Worm (Caenorhabditis elegans) whole organism, late embryonic: ENCODE results near the gene F01D5.5.

Source experiments
- F13H6.1 ChIP-seq: sonication (generic microtip); optimal IDR thresholded peaks from 2 replicates; lab custom pipeline; 2016; ENCODE audit warnings: missing genetic modification characterization, missing compliant biosample characterization
- K02D7.2 ChIP-seq: sonication (generic microtip); optimal IDR thresholded peaks from 2 replicates; lab custom pipeline; 2017; ENCODE audit warnings: mild to moderate bottlenecking, missing genetic modification characterization, missing compliant biosample characterization
- K09A11.1 ChIP-seq: sonication (generic microtip); optimal IDR thresholded peaks from 2 replicates; lab custom pipeline; 2017; ENCODE audit warnings: antibody characterized with exemption, mild to moderate bottlenecking, missing genetic modification characterization, missing compliant biosample characterization; ENCODE audit not compliant: insufficient read depth
- ahr-1 ChIP-seq: sonication (generic microtip); optimal IDR thresholded peaks from 2 replicates; lab custom pipeline; 2016; ENCODE audit warnings: missing genetic modification characterization, missing compliant biosample characterization
- ama-1 ChIP-seq: fragments of 150-350 bp; optimal IDR thresholded peaks from 2 replicates; lab custom pipeline; 2014
- ceh-19 ChIP-seq: fragments of 200-800 bp; sonication (Bioruptor generic); optimal IDR thresholded peaks from 2 replicates; lab custom pipeline; 2018; ENCODE audit warnings: mild to moderate bottlenecking, missing genetic modification characterization, missing compliant biosample characterization
- ceh-24 ChIP-seq: sonication (generic microtip); optimal IDR thresholded peaks from 2 replicates; lab custom pipeline; 2016; ENCODE audit warnings: mild to moderate bottlenecking, missing genetic modification characterization, missing compliant biosample characterization
- ceh-30 ChIP-seq: fragments of 150-350 bp; optimal IDR thresholded peaks from 2 replicates; lab custom pipeline; 2014; ENCODE audit warnings: missing biosample characterization, missing genetic modification characterization
- ceh-48 ChIP-seq: sonication (generic microtip); optimal IDR thresholded peaks from 2 replicates; lab custom pipeline; 2016; ENCODE audit warnings: missing genetic modification characterization, inconsistent platforms, missing compliant biosample characterization
- ceh-9 ChIP-seq: sonication (generic microtip); optimal IDR thresholded peaks from 2 replicates; lab custom pipeline; 2016; ENCODE audit warnings: mild to moderate bottlenecking, missing genetic modification characterization, inconsistent platforms, missing compliant biosample characterization
- che-1 ChIP-seq: sonication (generic microtip); optimal IDR thresholded peaks from 2 replicates; lab custom pipeline; 2016; ENCODE audit warnings: mild to moderate bottlenecking, missing genetic modification characterization, missing compliant biosample characterization
- dmd-4 ChIP-seq: sonication (generic microtip); optimal IDR thresholded peaks from 2 replicates; lab custom pipeline; 2016; ENCODE audit warnings: borderline replicate concordance, missing genetic modification characterization, missing compliant biosample characterization
- dve-1 ChIP-seq: sonication (generic microtip); optimal IDR thresholded peaks from 2 replicates; lab custom pipeline; 2017; ENCODE audit warnings: antibody characterized with exemption, mild to moderate bottlenecking, missing genetic modification characterization, missing compliant biosample characterization
- elt-2 ChIP-seq: sonication (generic microtip); optimal IDR thresholded peaks from 2 replicates; lab custom pipeline; 2016; ENCODE audit warnings: missing genetic modification reagents, missing genetic modification characterization, missing compliant biosample characterization
- eyg-1 ChIP-seq: sonication (generic microtip); optimal IDR thresholded peaks from 2 replicates; lab custom pipeline; 2016; ENCODE audit warnings: missing genotype, missing genetic modification characterization, missing compliant biosample characterization
- fax-1 ChIP-seq: sonication (generic microtip); optimal IDR thresholded peaks from 2 replicates; lab custom pipeline; 2016; ENCODE audit warnings: missing genotype, missing genetic modification characterization, missing compliant biosample characterization
- fkh-10 ChIP-seq: fragments of 150-350 bp; optimal IDR thresholded peaks from 2 replicates; lab custom pipeline; 2014; ENCODE audit warnings: missing biosample characterization, missing genetic modification reagents, missing genetic modification characterization
- hlh-15 ChIP-seq: sonication (generic microtip); optimal IDR thresholded peaks from 2 replicates; lab custom pipeline; 2016; ENCODE audit warnings: missing genetic modification characterization, missing compliant biosample characterization
- hlh-30 ChIP-seq: sonication (generic microtip); optimal IDR thresholded peaks from 2 replicates; lab custom pipeline; 2017; ENCODE audit warnings: antibody characterized with exemption, missing genetic modification characterization, missing compliant biosample characterization; ENCODE audit not compliant: insufficient read depth
- hlh-6 ChIP-seq: sonication (generic microtip); optimal IDR thresholded peaks from 2 replicates; lab custom pipeline; 2016; ENCODE audit warnings: missing genotype, missing genetic modification characterization, missing compliant biosample characterization
- hlh-8 ChIP-seq: sonication (generic microtip); optimal IDR thresholded peaks from 2 replicates; lab custom pipeline; 2016; ENCODE audit warnings: missing genotype, missing genetic modification characterization, missing compliant biosample characterization
- lin-11 ChIP-seq: fragments of 200-800 bp; sonication (Bioruptor generic); optimal IDR thresholded peaks from 2 replicates; lab custom pipeline; 2018; ENCODE audit warnings: mild to moderate bottlenecking, missing genetic modification characterization, missing compliant biosample characterization
- madf-2 ChIP-seq: sonication (generic microtip); optimal IDR thresholded peaks from 2 replicates; lab custom pipeline; 2017; ENCODE audit warnings: missing genetic modification characterization, missing compliant biosample characterization
- mec-3 ChIP-seq: sonication (generic microtip); optimal IDR thresholded peaks from 2 replicates; lab custom pipeline; 2016; ENCODE audit warnings: borderline replicate concordance, missing genetic modification characterization, missing compliant biosample characterization
- nfya-1 ChIP-seq: sonication (generic microtip); optimal IDR thresholded peaks from 2 replicates; lab custom pipeline; 2017; ENCODE audit warnings: missing genetic modification characterization, mild to moderate bottlenecking, missing compliant biosample characterization, antibody characterized with exemption, moderate library complexity
- npax-4 ChIP-seq: sonication (generic microtip); optimal IDR thresholded peaks from 2 replicates; lab custom pipeline; 2016; ENCODE audit warnings: missing genetic modification characterization, missing compliant biosample characterization
- pqm-1 ChIP-seq: sonication (generic microtip); optimal IDR thresholded peaks from 2 replicates; lab custom pipeline; 2016; ENCODE audit warnings: missing genetic modification characterization, missing compliant biosample characterization
- pros-1 ChIP-seq: fragments of 150-350 bp; optimal IDR thresholded peaks from 2 replicates; lab custom pipeline; 2014; ENCODE audit warnings: missing biosample characterization, missing genetic modification reagents, missing genetic modification characterization
- ref-2 ChIP-seq: sonication (generic microtip); optimal IDR thresholded peaks from 2 replicates; lab custom pipeline; 2016; ENCODE audit warnings: missing genetic modification characterization, missing compliant biosample characterization
- rnt-1 ChIP-seq: sonication (generic microtip); optimal IDR thresholded peaks from 2 replicates; lab custom pipeline; 2016; ENCODE audit warnings: missing genetic modification characterization, missing compliant biosample characterization
- sdc-2 ChIP-seq: sonication (generic microtip); optimal IDR thresholded peaks from 2 replicates; lab custom pipeline; 2016; ENCODE audit warnings: missing genotype, missing genetic modification characterization, missing compliant biosample characterization
- unc-3 ChIP-seq, 2 experiments: fragments of 200-800 bp in 1 of 2; sonication (Bioruptor generic) in 1 of 2; sonication (generic microtip) in 1 of 2; conservative IDR thresholded peaks in 1 of 2; optimal IDR thresholded peaks in 1 of 2; 2 replicates each; pipeline versions ENCODE4 v1.3.6 to Lab custom; 2016 to 2022; ENCODE audit warnings: missing compliant biosample characterization in 2 of 2, missing genetic modification characterization in 2 of 2, missing genetic modification reagents in 1 of 2
- unc-42 ChIP-seq: sonication (generic microtip); optimal IDR thresholded peaks from 2 replicates; lab custom pipeline; 2016; ENCODE audit warnings: missing genotype, missing genetic modification characterization, missing compliant biosample characterization
- unc-55 ChIP-seq: sonication (generic microtip); optimal IDR thresholded peaks from 2 replicates; lab custom pipeline; 2017; ENCODE audit warnings: missing biosample characterization, missing genetic modification reagents, missing genetic modification characterization
- unc-86 ChIP-seq: sonication (generic microtip); optimal IDR thresholded peaks from 2 replicates; lab custom pipeline; 2016; ENCODE audit warnings: missing genetic modification characterization, missing compliant biosample characterization

The F01D5.5 gene

ce11 chrII:14018192-14018591, 16.1 kb upstream of the F01D5.5 start:
- no peak for TF ChIP-seq hlh-30 (tag; lab: Kevin White, UChicago)
- TF ChIP-seq ama-1 (lab: Kevin White, UChicago) = peak; percentile 76
- TF ChIP-seq nfya-1 (tag; lab: Kevin White, UChicago) = peak; percentile 9
- TF ChIP-seq sdc-2 (tag; lab: Kevin White, UChicago) = no peak
- no peak for TF ChIP-seq npax-4
- no peak for TF ChIP-seq ahr-1 (tag; lab: Kevin White, UChicago)
- TF ChIP-seq elt-2 (tag; lab: Kevin White, UChicago) = peak; percentile 7
- no peak for TF ChIP-seq che-1
- TF ChIP-seq K02D7.2 (tag; lab: Kevin White, UChicago) = no peak
- TF ChIP-seq unc-42 (tag; lab: Kevin White, UChicago) = no peak

- TF ChIP-seq ceh-30 (tag; lab: Kevin White, UChicago) (no peak), K09A11.1 (tag; lab: Kevin White, UChicago) (no peak), pros-1 (tag; lab: Kevin White, UChicago) (no peak), unc-86 (tag; lab: Kevin White, UChicago) (no peak), hlh-15 (no peak), ceh-24 (tag; lab: Kevin White, UChicago) (no peak), nfya-1 (tag; lab: Kevin White, UChicago) (no peak), hlh-8 (tag; lab: Kevin White, UChicago) (no peak), ahr-1 (tag; lab: Kevin White, UChicago) (no peak), ceh-48 (tag; lab: Kevin White, UChicago) (no peak)
Measured at ce11 chrII:14016865-14017264, 14.8 kb upstream of the F01D5.5 start, which contains the start of gene cyp-37A1. cyp-37A1 (minus strand) TSS chrII:14016965.

- no peak for TF ChIP-seq lin-11 (tag; lab: Kevin White, UChicago)
- TF ChIP-seq eyg-1 (tag; lab: Kevin White, UChicago) = no peak
- TF ChIP-seq elt-2 (tag; lab: Kevin White, UChicago) = no peak
- TF ChIP-seq ceh-19 (GFP tag; lab: Kevin White, UChicago) = no peak
- TF ChIP-seq fkh-10 = no peak
- TF ChIP-seq madf-2 = no peak
- no peak for TF ChIP-seq dmd-4
- no peak for TF ChIP-seq unc-55 (GFP tag; lab: Kevin White, UChicago)
- no peak for TF ChIP-seq dve-1 (tag; lab: Kevin White, UChicago)
- no peak for TF ChIP-seq hlh-6 (tag; lab: Kevin White, UChicago)
- TF ChIP-seq F13H6.1 (tag; lab: Kevin White, UChicago) = no peak
- TF ChIP-seq ref-2 = no peak
- no peak for TF ChIP-seq ceh-9 (tag; lab: Kevin White, UChicago)
- no peak for TF ChIP-seq rnt-1 (tag; lab: Kevin White, UChicago)
Measured at ce11 chrII:14014637-14015036, 12.5 kb upstream of the F01D5.5 start.

- TF ChIP-seq unc-3 (GFP tag; conservative IDR thresholded peaks at IDR 0.05; lab: Robert Waterston, UW) = no peak
- TF ChIP-seq unc-3 (tag; optimal IDR thresholded peaks at IDR 0.05; lab: Kevin White, UChicago) = no peak
- TF ChIP-seq pqm-1 (tag; lab: Kevin White, UChicago) = no peak
- TF ChIP-seq ama-1 (lab: Kevin White, UChicago) = no peak
- no peak for TF ChIP-seq fax-1
- no peak for TF ChIP-seq K02D7.2 (tag; lab: Kevin White, UChicago)
- TF ChIP-seq mec-3 = no peak
- TF ChIP-seq hlh-8 (tag; lab: Kevin White, UChicago) = no peak
- TF ChIP-seq ceh-48 (tag; lab: Kevin White, UChicago) = no peak
Measured at ce11 chrII:14010656-14011376, 8.7 kb upstream of the F01D5.5 start, which contains the start of gene F01D5.8. F01D5.8 (plus strand) TSS chrII:14010706.
